Fruit fly (Drosophila melanogaster) whole organism, larva: ENCODE data around the gene Gyc89Da.

Experiments used
- noc ChIP-seq: fragments of 200-800 bp; sonication (Bioruptor generic); optimal IDR thresholded peaks from 3 replicates; lab custom pipeline; 2019; ENCODE audit warnings: missing biosample characterization, mild to moderate bottlenecking, missing genetic modification characterization, moderate library complexity

The Gyc89Da gene

DNA sequence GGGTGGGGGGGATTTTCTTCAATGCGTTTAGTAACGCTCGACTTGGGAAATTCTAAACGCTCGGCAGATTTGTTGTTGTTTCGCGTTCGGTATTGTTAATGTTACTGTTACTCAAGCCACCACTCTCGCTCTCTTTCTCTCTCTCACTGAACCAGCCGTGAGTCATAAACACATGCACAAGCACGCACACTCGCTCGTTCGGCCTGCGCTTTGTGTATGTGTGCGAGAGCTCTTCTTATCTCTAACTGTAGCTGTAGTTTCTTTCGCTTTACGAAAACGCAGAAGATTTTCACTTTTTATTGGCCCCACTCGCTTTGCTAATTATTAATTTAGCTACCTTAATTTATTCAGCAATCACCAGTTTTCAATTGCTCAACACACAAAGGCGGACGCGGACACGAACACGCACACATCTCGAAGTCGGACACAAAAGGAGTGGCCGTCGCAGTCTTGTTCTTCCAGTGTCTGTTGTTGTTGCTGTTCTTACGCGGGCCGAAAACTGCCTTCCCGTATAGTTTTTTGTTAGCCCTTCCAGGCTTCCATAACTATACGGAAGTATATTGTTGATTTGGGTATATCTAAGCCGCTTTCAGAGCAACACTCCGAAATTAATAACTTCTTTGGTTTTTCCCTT, 19.3 kb upstream of the Gyc89Da start:
- no peak for TF ChIP-seq noc

DNA sequence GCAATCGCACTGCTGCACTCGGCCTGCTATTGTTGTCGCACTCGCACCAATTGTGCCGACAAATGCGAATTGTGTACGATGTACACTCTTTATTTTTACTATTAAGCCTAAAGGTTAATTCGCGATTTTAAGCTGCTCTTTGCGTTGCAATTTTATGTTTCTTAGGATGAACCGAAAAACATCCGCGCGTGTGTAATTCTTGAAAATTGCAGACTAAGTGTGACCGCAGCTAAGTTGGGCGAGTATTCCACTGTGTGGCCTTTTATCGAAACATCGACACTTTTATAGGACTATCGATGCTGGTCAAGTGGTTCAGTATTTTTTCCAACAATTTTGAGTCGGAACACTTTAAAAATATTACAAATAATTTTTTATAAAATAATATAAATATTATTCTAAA, 18.8 kb upstream of the Gyc89Da start, which contains the start of gene Pak3:
Gene Pak3, minus strand, starts transcription at position 225 of the 400 bp plus-strand sequence.
- no peak for TF ChIP-seq noc

- no peak for TF ChIP-seq noc
Measured at dm6 chr3R:16454192-16454591, 18.2 kb upstream of the Gyc89Da start, which contains the start of gene CG10405. Gene CG10405 (plus strand): TSS chr3R:16454492.

DNA sequence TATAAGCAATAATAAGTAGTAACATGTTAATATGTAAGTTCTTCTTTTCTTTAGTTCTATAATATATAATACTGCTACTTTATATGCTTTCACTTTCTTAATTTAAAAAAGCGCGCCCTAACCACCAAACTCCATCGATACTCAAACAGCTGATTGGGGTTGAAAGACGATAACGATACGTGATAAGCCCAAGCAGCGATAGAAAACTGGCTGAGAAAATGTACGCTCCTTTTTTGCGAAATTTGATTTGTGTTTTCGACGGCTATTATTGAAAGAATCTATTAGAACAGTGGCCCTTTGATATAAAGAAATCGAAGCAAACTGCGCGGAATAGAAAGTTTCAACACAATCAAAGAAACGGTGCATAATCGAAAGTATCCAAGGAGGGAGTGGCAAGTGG, 16.5 kb upstream of the Gyc89Da start, which contains the start of gene CG14883:
Gene CG14883, plus strand, starts transcription at position 178 of the 400 bp plus-strand sequence.
- no peak for TF ChIP-seq noc

- TF ChIP-seq noc: no peak
Measured at dm6 chr3R:16456607-16457006, 15.8 kb upstream of the Gyc89Da start.

DNA sequence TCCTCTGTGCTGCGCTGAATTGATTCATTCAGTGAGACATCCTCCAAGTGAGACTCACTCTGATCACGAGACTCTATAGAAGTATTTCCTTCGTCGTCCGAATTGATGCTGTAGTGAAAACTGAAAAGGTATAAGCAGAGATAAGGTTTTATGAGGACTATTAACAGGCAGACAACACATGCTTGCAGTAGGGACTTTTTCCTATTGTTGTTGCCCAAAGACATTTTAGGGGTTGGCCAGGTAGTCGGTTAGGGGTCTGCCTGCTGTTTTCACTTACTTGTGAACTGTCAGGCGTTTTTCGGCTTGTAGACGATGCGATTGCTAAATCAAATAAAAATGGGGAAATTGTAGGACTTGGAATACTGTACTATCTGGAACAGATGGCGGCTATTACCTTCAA, 3.8 kb upstream of the Gyc89Da start:
- no peak for TF ChIP-seq noc

DNA sequence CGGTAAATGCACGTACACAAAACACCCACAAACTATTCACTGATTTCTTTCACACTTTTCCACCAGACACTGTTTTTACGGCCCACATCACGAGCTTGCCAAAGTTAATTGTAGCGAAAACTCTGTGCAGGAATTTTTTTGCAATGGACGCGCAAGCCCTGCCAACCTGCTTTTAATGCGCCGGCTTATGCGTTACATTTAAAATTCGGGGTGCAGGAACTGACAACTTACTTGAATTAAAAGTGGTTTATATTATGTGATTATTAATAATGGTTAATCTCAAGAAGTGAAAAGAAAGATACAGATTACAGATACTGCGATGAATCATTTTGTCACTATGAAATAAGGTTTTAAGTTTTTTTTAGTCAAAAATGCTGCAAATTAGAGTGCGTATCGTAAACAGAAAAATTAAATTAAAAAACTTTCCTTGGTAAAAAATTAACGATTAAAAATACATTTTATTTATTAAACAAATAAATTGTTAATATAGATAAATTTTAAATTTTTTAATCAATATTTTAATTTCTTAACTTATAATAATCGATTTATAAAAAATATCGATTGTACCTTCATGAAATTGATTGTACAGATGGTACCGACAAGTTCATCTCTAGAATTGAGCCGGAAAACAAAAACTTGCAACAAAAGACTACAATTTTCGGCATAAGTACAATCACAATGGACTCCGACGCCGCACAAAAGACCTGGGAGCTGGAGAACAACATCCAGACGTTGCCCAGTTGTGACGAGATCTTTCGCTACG, 2.7 kb upstream of the Gyc89Da start, which contains the start of the genes CG42232 and CSN5:
Gene CG42232, minus strand, starts transcription at position 163 of the 763 bp plus-strand sequence.
Gene CSN5, plus strand, starts transcription at position 599 of the 763 bp plus-strand sequence.
- no peak for TF ChIP-seq noc

DNA sequence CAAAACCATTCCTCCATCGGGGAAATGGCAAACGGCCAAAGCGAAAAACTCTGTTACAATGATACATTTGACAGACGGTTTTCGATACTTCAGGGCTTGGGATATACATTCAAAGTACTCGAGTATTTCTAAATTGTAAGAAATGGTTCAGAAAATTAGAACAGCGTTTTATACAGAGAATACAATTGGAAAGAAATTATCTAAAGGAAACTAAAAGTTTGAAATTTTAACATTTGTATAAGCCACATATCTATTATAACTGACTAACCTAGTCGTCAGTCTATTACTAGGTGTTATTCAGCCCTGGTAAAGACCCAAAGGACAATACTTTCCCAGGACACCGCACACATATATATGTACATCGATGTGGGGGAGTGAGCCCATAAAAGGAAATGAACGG, 4.1 kb downstream of the Gyc89Da start:
- no peak for TF ChIP-seq noc

DNA sequence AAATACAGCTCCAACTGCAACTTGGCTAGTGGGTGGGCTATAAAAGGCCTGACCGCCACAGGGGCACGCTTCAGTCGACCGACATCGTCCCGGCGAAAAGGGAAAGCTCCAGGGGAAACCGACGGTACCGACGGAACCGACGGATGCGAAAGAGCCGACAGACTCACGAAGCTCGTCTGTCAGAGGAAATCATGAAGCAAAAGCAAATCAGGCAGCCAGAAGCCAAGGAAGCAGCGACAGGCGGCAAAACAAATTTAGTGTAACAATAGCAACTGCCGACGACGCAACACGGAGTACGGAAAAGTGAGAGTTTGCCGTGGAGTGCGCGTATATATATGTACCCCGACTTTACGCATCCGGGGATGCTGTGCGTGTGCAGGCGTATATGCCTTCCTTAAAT, 4.6 kb downstream of the Gyc89Da start, which contains the start of gene Gyc89Db:
Gene Gyc89Db, plus strand, starts transcription at position 78 of the 400 bp plus-strand sequence.
- TF ChIP-seq noc: no peak

dm6 chr3R:16480995-16481394, 8.6 kb downstream of the Gyc89Da start, which contains the start of gene Dhfr:
Gene Dhfr (plus strand): TSS chr3R:16481167.
- TF ChIP-seq noc: no peak

dm6 chr3R:16482276-16482675, 9.9 kb downstream of the Gyc89Da start, which contains the start of gene Sdhaf3:
Gene Sdhaf3 (minus strand): TSS chr3R:16482452.
- no peak for TF ChIP-seq noc

DNA sequence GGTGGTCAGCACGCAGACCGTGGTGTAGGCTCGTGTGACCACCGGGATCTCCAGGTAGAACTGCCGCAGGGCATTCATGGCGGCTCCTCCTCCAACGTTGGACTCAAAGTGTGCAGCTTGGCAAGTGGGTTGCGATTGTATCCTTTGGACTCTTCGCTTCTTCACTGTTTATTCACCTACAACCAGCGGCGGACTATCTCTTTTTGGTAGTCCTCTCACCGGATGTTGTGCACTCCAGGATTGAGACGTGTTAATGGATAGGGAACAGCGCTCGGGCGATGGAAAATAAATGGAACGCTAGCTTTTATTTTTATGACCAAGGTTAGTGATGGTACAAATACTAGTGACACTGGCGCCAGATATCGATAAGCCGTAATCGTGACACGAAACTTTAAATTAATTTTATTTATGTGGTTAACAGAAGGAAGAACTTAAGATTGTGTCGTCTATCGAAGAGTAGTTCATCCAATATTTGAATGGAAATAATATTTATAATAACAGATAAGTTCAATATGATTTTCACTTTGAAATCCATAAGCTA, 11.5 kb downstream of the Gyc89Da start, which contains the start of gene Der-2:
Gene Der-2, minus strand, starts transcription at position 347 of the 541 bp plus-strand sequence.
- TF ChIP-seq noc: no peak

DNA sequence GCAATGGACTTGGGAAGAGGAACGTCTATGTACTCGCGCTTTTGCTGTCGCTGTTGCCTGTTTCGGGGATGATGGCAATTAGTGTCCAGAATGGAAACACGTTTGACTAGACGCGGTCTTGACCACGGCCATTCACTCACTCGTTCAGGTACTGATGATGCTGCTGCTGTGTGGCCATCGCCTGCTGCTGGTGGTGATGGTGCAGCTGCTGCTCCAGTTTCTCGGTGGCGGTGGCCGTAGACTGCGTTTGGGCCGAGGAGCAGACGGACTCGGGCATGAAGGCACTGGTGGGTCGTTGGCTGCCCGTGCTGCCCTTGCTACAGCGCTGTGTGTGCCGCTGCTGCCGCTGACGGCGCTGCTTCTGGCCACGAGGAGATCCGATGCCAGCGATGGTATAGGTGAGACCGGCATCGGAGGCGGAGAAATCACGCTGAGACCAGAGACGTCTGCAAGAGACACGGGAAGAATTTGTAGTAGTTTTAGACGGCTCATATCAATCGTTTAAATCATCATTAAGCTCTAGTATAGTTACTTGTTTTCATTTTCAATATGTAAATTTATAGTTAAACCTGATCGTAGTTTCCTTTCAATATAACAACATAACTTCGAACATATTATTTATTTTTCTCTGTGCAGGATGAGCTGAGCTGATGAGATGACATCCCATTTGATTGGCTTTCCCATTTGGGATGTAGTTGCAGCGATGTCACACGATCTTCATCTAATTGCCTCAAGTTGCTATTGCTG, 13.3 kb downstream of the Gyc89Da start:
- no peak for TF ChIP-seq noc

DNA sequence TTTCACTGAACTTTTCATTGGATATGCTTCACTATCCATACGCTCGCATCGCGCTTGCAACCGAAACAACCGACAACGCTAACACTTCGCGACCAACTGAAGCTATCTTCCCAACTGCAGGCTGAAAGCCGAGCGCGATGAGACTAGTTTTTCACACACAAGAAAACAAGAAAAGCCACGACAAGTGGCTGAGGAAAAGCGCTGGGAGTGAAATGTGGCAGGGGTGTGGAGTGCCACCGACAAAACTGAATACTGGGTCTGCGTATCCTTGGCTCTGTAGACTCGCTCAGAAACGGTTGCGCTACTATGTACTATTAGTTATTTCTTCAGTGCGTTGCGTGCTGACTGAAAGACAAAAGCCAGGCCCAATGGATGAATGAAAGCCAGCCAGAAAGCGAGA, 22.9 kb downstream of the Gyc89Da start, which contains the start of gene Cad89D:
Gene Cad89D, minus strand, starts transcription at position 101 of the 400 bp plus-strand sequence.
- no peak for TF ChIP-seq noc

- TF ChIP-seq noc: no peak
Measured at dm6 chr3R:16496209-16496608, 23.8 kb downstream of the Gyc89Da start.

dm6 chr3R:16497379-16497778, 25.0 kb downstream of the Gyc89Da start:
- no peak for TF ChIP-seq noc
